Worm (Caenorhabditis elegans): ENCODE results near the gene rsd-3.

The rsd-3 gene

ce11 chrX:11798057-11798555, at the start of gene rsd-3 (continued):
- no peak for TF ChIP-seq F37D6.2 (tag; optimal IDR thresholded peaks at IDR 0.05)
- TF ChIP-seq Y105C5A.15 (GFP tag; IDR thresholded peaks at IDR 0.05): no peak
- TF ChIP-seq lin-29 (GFP tag; IDR thresholded peaks at IDR 0.05): no peak
- no peak for TF ChIP-seq nhr-41 (GFP tag; IDR thresholded peaks at IDR 0.05)
- peak; percentile 84 for TF ChIP-seq hlh-11 (tag; optimal IDR thresholded peaks at IDR 0.05)
- TF ChIP-seq rbr-2 (tag; optimal IDR thresholded peaks at IDR 0.05): peak; percentile 71
- TF ChIP-seq T26A8.4 (GFP tag; IDR thresholded peaks at IDR 0.05): 0 out of 2 replicates have a peak, but pooled peaks have one; percentile 23
- no peak for TF ChIP-seq ceh-20 (GFP tag; IDR thresholded peaks at IDR 0.05)
- TF ChIP-seq nhr-28 (tag; optimal IDR thresholded peaks at IDR 0.05): peak; percentile 74

ce11 chrX:11752289-11752688, 46.0 kb upstream of the rsd-3 start:
- TF ChIP-seq aha-1 (tag) (peak; percentile 91), zfp-2 (tag; optimal IDR thresholded peaks at IDR 0.05) (no peak), Y75B8A.6 (GFP tag; IDR thresholded peaks at IDR 0.05) (no peak)

ce11 chrX:11753155-11753554, 45.1 kb upstream of the rsd-3 start:
- no peak for TF ChIP-seq nhr-77 (tag; optimal IDR thresholded peaks at IDR 0.05)
- no peak for TF ChIP-seq zip-11 (GFP tag; IDR thresholded peaks at IDR 0.05)
- TF ChIP-seq saeg-2 (GFP tag; IDR thresholded peaks at IDR 0.05): no peak
- TF ChIP-seq nhr-10 (tag; optimal IDR thresholded peaks at IDR 0.05): no peak
- TF ChIP-seq lin-29 (GFP tag; IDR thresholded peaks at IDR 0.05): no peak

- TF ChIP-seq aly-2 (tag; optimal IDR thresholded peaks at IDR 0.05): no peak
- peak; percentile 82 for TF ChIP-seq lin-29 (GFP tag; IDR thresholded peaks at IDR 0.05)
- TF ChIP-seq egl-27 (tag; optimal IDR thresholded peaks at IDR 0.05): no peak
- peak; percentile 66; the same call in 1 of the 2 replicates for TF ChIP-seq Y48G9A.11 (GFP tag; IDR thresholded peaks at IDR 0.05)
- TF ChIP-seq vab-7 (GFP tag; IDR thresholded peaks at IDR 0.05): peak; percentile 95
- TF ChIP-seq zfp-3 (GFP tag; conservative IDR thresholded peaks at IDR 0.05): 0 out of 2 replicates have a peak, but pooled peaks have one; percentile 61
- no peak; the same call in none of the 2 replicates for TF ChIP-seq T26A8.4 (GFP tag; IDR thresholded peaks at IDR 0.05)
- TF ChIP-seq dpl-1 (GFP tag; optimal IDR thresholded peaks at IDR 0.05): peak; percentile 29
- peak; percentile 92 for TF ChIP-seq duxl-1 (tag; optimal IDR thresholded peaks at IDR 0.05; ENCODE audit: poor library complexity)
- TF ChIP-seq daf-19 (GFP tag; conservative IDR thresholded peaks at IDR 0.05): peak; percentile 84
- no peak for TF ChIP-seq lin-39 (tag; optimal IDR thresholded peaks at IDR 0.05)
- TF ChIP-seq mep-1 (tag; optimal IDR thresholded peaks at IDR 0.05): no peak
- TF ChIP-seq spr-3 (GFP tag; optimal IDR thresholded peaks at IDR 0.05): peak; percentile 85
- TF ChIP-seq nhr-237 (tag; optimal IDR thresholded peaks at IDR 0.05): no peak
- TF ChIP-seq Y105C5A.15 (GFP tag; IDR thresholded peaks at IDR 0.05): peak; percentile 79; the same call in 1 of the 2 replicates
- peak; percentile 7 for TF ChIP-seq zfp-2 (tag; optimal IDR thresholded peaks at IDR 0.05)
- peak; percentile 69 for TF ChIP-seq ztf-7 (tag; optimal IDR thresholded peaks at IDR 0.05)
- TF ChIP-seq nhr-48 (tag; optimal IDR thresholded peaks at IDR 0.05): peak; percentile 71
- no peak for TF ChIP-seq ZK546.5 (tag; optimal IDR thresholded peaks at IDR 0.05)
- TF ChIP-seq zip-2 (tag; optimal IDR thresholded peaks at IDR 0.05): peak; percentile 71
- peak; percentile 96 for TF ChIP-seq hmg-1.1 (GFP tag; IDR thresholded peaks at IDR 0.05)
- peak; percentile 52 for TF ChIP-seq F10B5.3 (tag; optimal IDR thresholded peaks at IDR 0.05)
- TF ChIP-seq lsy-2 (tag; optimal IDR thresholded peaks at IDR 0.05): no peak
- TF ChIP-seq gei-8 (GFP tag; optimal IDR thresholded peaks at IDR 0.05): peak; percentile 88
- TF ChIP-seq ceh-28 (tag; optimal IDR thresholded peaks at IDR 0.05): no peak
- TF ChIP-seq unc-62 (GFP tag; optimal IDR thresholded peaks at IDR 0.05 in 1 of 2): peak in 1 of 2 experiments; percentile 84
- no peak for TF ChIP-seq unc-62 (tag; optimal IDR thresholded peaks at IDR 0.05)
- TF ChIP-seq madf-9 (GFP tag; conservative IDR thresholded peaks at IDR 0.05): peak; percentile 78
- TF ChIP-seq daf-12 (tag; optimal IDR thresholded peaks at IDR 0.05): no peak
- peak; percentile 89 for TF ChIP-seq arid-1 (GFP tag; conservative IDR thresholded peaks at IDR 0.05)
- TF ChIP-seq zip-11 (GFP tag; IDR thresholded peaks at IDR 0.05): peak; percentile 79; the same call in 1 of the 2 replicates
- TF ChIP-seq F26F4.8 (GFP tag; conservative IDR thresholded peaks at IDR 0.05): peak; percentile 88
- peak; percentile 86 for TF ChIP-seq mes-2 (tag; optimal IDR thresholded peaks at IDR 0.05; ENCODE audit: poor library complexity, severe bottlenecking)
- peak; percentile 96 for TF ChIP-seq dmd-8 (GFP tag; IDR thresholded peaks at IDR 0.05)
- peak; percentile 98 for TF ChIP-seq egl-43 (GFP tag; IDR thresholded peaks at IDR 0.05)
Observed at ce11 chrX:11757666-11758065, 40.6 kb upstream of the rsd-3 start.
